Worm (Caenorhabditis elegans) whole organism, L2 larva: Measurements from ENCODE around the gene F20C5.11.

Source experiments
- C34F6.9 ChIP-seq: fragments of 150-350 bp; optimal IDR thresholded peaks from 2 replicates; lab custom pipeline; 2014; ENCODE audit warnings: missing biosample characterization, missing genetic modification characterization
- F13H6.1 ChIP-seq: sonication (generic microtip); optimal IDR thresholded peaks from 2 replicates; lab custom pipeline; 2016; ENCODE audit warnings: missing genetic modification characterization, missing compliant biosample characterization
- R02D3.7 ChIP-seq: fragments of 150-350 bp; optimal IDR thresholded peaks from 2 replicates; lab custom pipeline; 2014; ENCODE audit warnings: missing biosample characterization, missing genetic modification characterization
- alr-1 ChIP-seq: fragments of 150-350 bp; optimal IDR thresholded peaks from 2 replicates; lab custom pipeline; 2014; ENCODE audit warnings: missing biosample characterization, missing genetic modification characterization
- ama-1 ChIP-seq: fragments of 150-350 bp; optimal IDR thresholded peaks from 2 replicates; lab custom pipeline; 2018; ENCODE audit warnings: inconsistent platforms
- blmp-1 ChIP-seq: sonication (generic microtip); optimal IDR thresholded peaks from 2 replicates; lab custom pipeline; 2017; ENCODE audit warnings: missing genetic modification characterization, mild to moderate bottlenecking, missing compliant biosample characterization, antibody characterized with exemption, moderate library complexity; ENCODE audit not compliant: insufficient read depth
- ceh-16 ChIP-seq: fragments of 150-350 bp; optimal IDR thresholded peaks from 2 replicates; lab custom pipeline; 2014; ENCODE audit warnings: missing biosample characterization, missing genetic modification characterization
- crh-2 ChIP-seq: sonication (generic microtip); optimal IDR thresholded peaks from 2 replicates; lab custom pipeline; 2017; ENCODE audit warnings: missing biosample characterization, missing genetic modification characterization
- egl-27 ChIP-seq: sonication (generic microtip); optimal IDR thresholded peaks from 3 replicates; lab custom pipeline; 2017; ENCODE audit warnings: missing biosample characterization, missing genetic modification reagents, missing genetic modification characterization
- elt-1 ChIP-seq: fragments of 150-350 bp; optimal IDR thresholded peaks from 2 replicates; lab custom pipeline; 2014; ENCODE audit warnings: missing biosample characterization, missing genetic modification characterization
- elt-3 ChIP-seq: sonication (generic microtip); optimal IDR thresholded peaks from 2 replicates; lab custom pipeline; 2017; ENCODE audit warnings: missing biosample characterization, missing genetic modification characterization
- fos-1 ChIP-seq: fragments of 150-350 bp; optimal IDR thresholded peaks from 2 replicates; lab custom pipeline; 2014; ENCODE audit warnings: missing biosample characterization, missing genetic modification characterization
- gmeb-1 ChIP-seq: fragments of 150-350 bp; optimal IDR thresholded peaks from 2 replicates; lab custom pipeline; 2014; ENCODE audit warnings: missing biosample characterization, missing genetic modification characterization
- lin-11 ChIP-seq: fragments of 150-350 bp; sonication (generic microtip); optimal IDR thresholded peaks from 2 replicates; lab custom pipeline; 2014; ENCODE audit warnings: missing biosample characterization, missing genetic modification characterization, inconsistent platforms, mixed read lengths
- lsy-2 ChIP-seq, 2 experiments: fragments of 150-350 bp in 1 of 2; sonication (generic microtip) in 1 of 2; optimal IDR thresholded peaks; 2 replicates each; lab custom pipeline; 2014 to 2017; ENCODE audit warnings: missing biosample characterization in 2 of 2, missing genetic modification characterization in 2 of 2
- mab-5 ChIP-seq: fragments of 150-350 bp; optimal IDR thresholded peaks from 2 replicates; lab custom pipeline; 2014; ENCODE audit warnings: missing biosample characterization, missing genetic modification characterization
- mdl-1 ChIP-seq, 2 experiments: fragments of 150-350 bp in 1 of 2; sonication (generic microtip) in 1 of 2; optimal IDR thresholded peaks; 2 replicates each; lab custom pipeline; 2017; ENCODE audit warnings: missing biosample characterization in 2 of 2, missing genetic modification characterization in 2 of 2
- nhr-12 ChIP-seq: fragments of 150-350 bp; optimal IDR thresholded peaks from 2 replicates; lab custom pipeline; 2014; ENCODE audit warnings: missing biosample characterization, missing genetic modification characterization
- nhr-129 ChIP-seq: fragments of 150-350 bp; optimal IDR thresholded peaks from 2 replicates; lab custom pipeline; 2014; ENCODE audit warnings: missing biosample characterization, missing genetic modification characterization
- nhr-23 ChIP-seq: fragments of 150-350 bp; optimal IDR thresholded peaks from 2 replicates; lab custom pipeline; 2014; ENCODE audit warnings: missing biosample characterization, missing genetic modification reagents, missing genetic modification characterization
- nhr-25 ChIP-seq: fragments of 150-350 bp; sonication (generic microtip); optimal IDR thresholded peaks from 3 replicates; lab custom pipeline; 2014; ENCODE audit warnings: missing biosample characterization, missing genetic modification characterization
- nhr-6 ChIP-seq: fragments of 150-350 bp; optimal IDR thresholded peaks from 2 replicates; lab custom pipeline; 2014; ENCODE audit warnings: missing biosample characterization, missing genetic modification characterization
- peb-1 ChIP-seq: fragments of 150-350 bp; optimal IDR thresholded peaks from 2 replicates; lab custom pipeline; 2014; ENCODE audit warnings: missing biosample characterization, missing genetic modification characterization
- sem-4 ChIP-seq: fragments of 150-350 bp; optimal IDR thresholded peaks from 2 replicates; lab custom pipeline; 2014; ENCODE audit warnings: missing biosample characterization, missing genetic modification reagents, missing genetic modification characterization
- sma-3 ChIP-seq: sonication (generic microtip); optimal IDR thresholded peaks from 2 replicates; lab custom pipeline; 2016; ENCODE audit warnings: missing genetic modification reagents, missing genetic modification characterization, missing compliant biosample characterization
- sma-9 ChIP-seq, 2 experiments: fragments of 150-350 bp in 1 of 2; sonication (generic microtip) in 1 of 2; optimal IDR thresholded peaks; 2 replicates each; lab custom pipeline; 2014 to 2016; ENCODE audit warnings: missing genetic modification characterization in 2 of 2, mild to moderate bottlenecking in 1 of 2, missing biosample characterization in 1 of 2, missing compliant biosample characterization in 1 of 2, missing genetic modification reagents in 1 of 2, moderate library complexity in 1 of 2
- snpc-4 ChIP-seq: fragments of 150-350 bp; optimal IDR thresholded peaks from 2 replicates; lab custom pipeline; 2014; ENCODE audit warnings: missing biosample characterization, missing genetic modification characterization
- unc-39 ChIP-seq: fragments of 150-350 bp; optimal IDR thresholded peaks from 2 replicates; lab custom pipeline; 2014; ENCODE audit warnings: missing biosample characterization, missing genetic modification characterization
- unc-55 ChIP-seq: fragments of 150-350 bp; sonication (generic microtip); optimal IDR thresholded peaks from 3 replicates; lab custom pipeline; 2014; ENCODE audit warnings: missing biosample characterization, missing genetic modification reagents, missing genetic modification characterization
- unc-62 ChIP-seq: fragments of 150-350 bp; optimal IDR thresholded peaks from 2 replicates; lab custom pipeline; 2014; ENCODE audit warnings: missing biosample characterization, missing genetic modification reagents, missing genetic modification characterization
- ztf-11 ChIP-seq: sonication (generic microtip); optimal IDR thresholded peaks from 2 replicates; lab custom pipeline; 2017; ENCODE audit warnings: missing biosample characterization, missing genetic modification characterization
- ztf-4 ChIP-seq: fragments of 150-350 bp; optimal IDR thresholded peaks from 2 replicates; lab custom pipeline; 2014; ENCODE audit warnings: missing biosample characterization, missing genetic modification characterization

F20C5.11 gene

ce11 chrIV:8740952-8741438 is 20.8 kb downstream of the F20C5.11 start, which contains the start of gene F21D5.6:
F21D5.6 (minus strand) TSS chrIV:8741388.
- TF ChIP-seq F13H6.1 (tag; lab: Kevin White, UChicago) (no peak), elt-3 (tag; lab: Kevin White, UChicago) (no peak), nhr-129 (tag; lab: Kevin White, UChicago) (no peak)

ce11 chrIV:8739926-8740325 is 21.9 kb downstream of the F20C5.11 start, which contains the start of gene mrps-33:
mrps-33 (minus strand) TSS chrIV:8740026.
- TF ChIP-seq blmp-1 (tag; lab: Kevin White, UChicago) = no peak
- TF ChIP-seq ztf-11 (tag; lab: Kevin White, UChicago) = no peak
- TF ChIP-seq elt-3 (tag; lab: Kevin White, UChicago) = no peak
- no peak for TF ChIP-seq nhr-6 (tag; lab: Kevin White, UChicago)
- no peak for TF ChIP-seq mdl-1 (tag; optimal IDR thresholded peaks at IDR 0.05; lab: Kevin White, UChicago)
- no peak for TF ChIP-seq F13H6.1 (tag; lab: Kevin White, UChicago)
- TF ChIP-seq ceh-16 (tag; lab: Kevin White, UChicago) = no peak
- no peak for TF ChIP-seq unc-39 (tag; lab: Kevin White, UChicago)
- TF ChIP-seq snpc-4 = no peak
- no peak for TF ChIP-seq nhr-23 (tag; lab: Kevin White, UChicago)
- no peak for TF ChIP-seq ztf-4 (tag; lab: Kevin White, UChicago)
- TF ChIP-seq nhr-25 (tag; lab: Kevin White, UChicago) = no peak
- TF ChIP-seq mab-5 = no peak
- no peak for TF ChIP-seq peb-1
- no peak for TF ChIP-seq alr-1 (tag; lab: Kevin White, UChicago)
- no peak for TF ChIP-seq sem-4 (tag; lab: Kevin White, UChicago)

ce11 chrIV:8739294-8739693 is 22.5 kb downstream of the F20C5.11 start, which contains the start of gene F21D5.5:
F21D5.5 (minus strand) TSS chrIV:8739394.
- TF ChIP-seq unc-62 (GFP tag; lab: Kevin White, UChicago) (no peak), nhr-12 (tag; lab: Kevin White, UChicago) (no peak), peb-1 (no peak), nhr-25 (tag; lab: Kevin White, UChicago) (no peak), unc-55 (GFP tag; lab: Kevin White, UChicago) (no peak), lsy-2 (tag; optimal IDR thresholded peaks at IDR 0.05; lab: Kevin White, UChicago) (no peak), elt-1 (no peak), unc-39 (tag; lab: Kevin White, UChicago) (no peak)

ce11 chrIV:8737787-8738186 is 24.0 kb downstream of the F20C5.11 start, which contains the start of gene F21D5.4:
F21D5.4 (plus strand) TSS chrIV:8738087.
- TF ChIP-seq F13H6.1 (tag; lab: Kevin White, UChicago) (no peak), lin-11 (tag; lab: Kevin White, UChicago) (no peak), ztf-11 (tag; lab: Kevin White, UChicago) (no peak), nhr-12 (tag; lab: Kevin White, UChicago) (no peak), sma-3 (no peak), elt-1 (no peak), ztf-4 (tag; lab: Kevin White, UChicago) (no peak), R02D3.7 (tag; lab: Kevin White, UChicago) (no peak)

ce11 chrIV:8737354-8737753 is 24.4 kb downstream of the F20C5.11 start:
- TF ChIP-seq crh-2 (tag; lab: Kevin White, UChicago) = no peak
- peak in 1 of 2 experiments; percentile 17 for TF ChIP-seq lsy-2 (tag; optimal IDR thresholded peaks at IDR 0.05; lab: Kevin White, UChicago)
- peak; percentile 62 for TF ChIP-seq C34F6.9 (tag; lab: Kevin White, UChicago)

- TF ChIP-seq gmeb-1 (tag; lab: Kevin White, UChicago) (peak; percentile 16), egl-27 (tag; lab: Kevin White, UChicago) (no peak), ama-1 (lab: Kevin White, UChicago) (no peak), fos-1 (tag; lab: Kevin White, UChicago) (peak; percentile 94), C34F6.9 (tag; lab: Kevin White, UChicago) (no peak), crh-2 (tag; lab: Kevin White, UChicago) (peak; percentile 41), sma-9 (GFP tag; optimal IDR thresholded peaks at IDR 0.05; lab: Kevin White, UChicago) (peak; percentile 42), sma-9 (tag; optimal IDR thresholded peaks at IDR 0.05; lab: Kevin White, UChicago) (no peak)
Observed at ce11 chrIV:8730469-8730868, 31.3 kb downstream of the F20C5.11 start, which contains the start of gene F21D5.3. F21D5.3 (plus strand) TSS chrIV:8730815.
